Worm (Caenorhabditis elegans): ENCODE results near the gene F42A10.6.

The F42A10.6 gene

DNA sequence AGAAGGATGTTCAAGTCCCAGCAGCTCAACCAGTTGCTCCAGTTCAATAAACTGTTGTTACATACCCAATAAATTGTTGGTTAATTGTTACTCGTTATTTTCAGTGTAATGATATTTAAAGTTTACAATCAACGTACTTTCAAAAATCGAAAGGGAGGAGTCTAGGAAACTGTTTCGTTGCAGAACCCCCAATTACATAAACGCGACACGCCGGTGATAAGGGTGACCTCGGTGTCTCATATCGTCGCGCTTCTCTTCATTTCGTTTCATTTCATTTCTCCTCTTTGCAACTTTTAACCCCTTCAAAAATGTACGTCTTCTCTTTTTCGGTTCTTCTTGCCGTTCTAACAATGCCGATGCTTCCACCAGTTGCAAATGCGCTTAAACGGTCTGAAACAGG, 31.2 kb upstream of the F42A10.6 start, which contains the start of gene C23G10.2:
Gene C23G10.2 (plus strand): TSS at position 184 of the 400 bp plus-strand sequence.
- TF ChIP-seq scrt-1 (GFP tag; IDR thresholded peaks at IDR 0.05) (no peak), flt-1 (GFP tag; IDR thresholded peaks at IDR 0.05) (no peak), aly-1 (tag; optimal IDR thresholded peaks at IDR 0.05) (no peak), pes-1 (GFP tag; IDR thresholded peaks at IDR 0.05) (no peak), hmbx-1 (tag; optimal IDR thresholded peaks at IDR 0.05) (no peak), hmg-4 (GFP tag; optimal IDR thresholded peaks at IDR 0.05) (no peak), tra-4 (tag; optimal IDR thresholded peaks at IDR 0.05) (no peak), tbx-37 (GFP tag; conservative IDR thresholded peaks at IDR 0.05) (no peak), ceh-13 (GFP tag; optimal IDR thresholded peaks at IDR 0.05) (no peak), ama-1 (optimal IDR thresholded peaks at IDR 0.05) (no peak), ceh-36 (tag; optimal IDR thresholded peaks at IDR 0.05) (no peak), ets-7 (tag; optimal IDR thresholded peaks at IDR 0.05) (no peak)

ce11 chrIII:6207046-6207445, 30.4 kb upstream of the F42A10.6 start:
- TF ChIP-seq ceh-13 (GFP tag; optimal IDR thresholded peaks at IDR 0.05) (no peak), tra-4 (tag; optimal IDR thresholded peaks at IDR 0.05) (no peak), ceh-36 (tag; optimal IDR thresholded peaks at IDR 0.05) (no peak), ama-1 (optimal IDR thresholded peaks at IDR 0.05) (no peak), hmg-4 (GFP tag; optimal IDR thresholded peaks at IDR 0.05) (no peak), flt-1 (GFP tag; IDR thresholded peaks at IDR 0.05) (no peak), ets-7 (tag; optimal IDR thresholded peaks at IDR 0.05) (no peak)

DNA sequence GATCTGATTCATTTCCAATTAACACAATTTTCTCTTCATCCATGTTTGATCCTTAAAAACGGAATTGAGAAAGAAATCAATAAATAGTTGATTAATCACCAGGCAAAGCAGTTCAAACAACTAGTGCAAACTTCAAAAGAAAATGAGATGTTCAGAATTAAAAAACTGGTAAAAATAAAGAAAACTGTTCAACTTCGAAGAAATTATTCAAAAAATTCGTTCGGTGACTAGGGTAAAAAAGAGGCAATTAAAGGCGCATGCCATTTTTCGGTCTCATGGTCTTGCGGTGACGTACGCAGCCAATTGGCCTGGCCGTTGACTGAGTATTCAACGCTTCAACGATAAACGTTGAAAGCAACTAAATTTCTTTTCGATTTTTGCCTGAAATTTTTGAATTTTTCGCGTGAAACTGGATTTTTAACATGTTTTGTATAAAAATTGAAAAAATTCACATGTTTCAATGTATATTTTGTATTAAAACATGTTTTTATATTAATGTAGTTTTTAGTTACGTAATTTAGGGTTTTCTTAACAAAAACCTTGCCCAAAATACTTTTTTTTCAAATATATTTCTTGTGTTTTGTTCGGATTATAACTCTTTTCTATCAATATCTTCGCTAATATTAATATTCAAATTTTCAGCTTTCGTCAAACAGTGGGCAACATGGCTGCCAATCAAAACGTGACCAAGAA, 29.6 kb upstream of the F42A10.6 start, which contains the start of the genes sna-3 and rps-3:
Gene sna-3 (minus strand): TSS at position 51 of the 693 bp plus-strand sequence.
Gene rps-3 (plus strand): TSS at position 643 of the 693 bp plus-strand sequence.
- no peak for TF ChIP-seq B0310.2 (tag; optimal IDR thresholded peaks at IDR 0.05)
- TF ChIP-seq F13C5.2 (tag; optimal IDR thresholded peaks at IDR 0.05): peak; percentile 10

DNA sequence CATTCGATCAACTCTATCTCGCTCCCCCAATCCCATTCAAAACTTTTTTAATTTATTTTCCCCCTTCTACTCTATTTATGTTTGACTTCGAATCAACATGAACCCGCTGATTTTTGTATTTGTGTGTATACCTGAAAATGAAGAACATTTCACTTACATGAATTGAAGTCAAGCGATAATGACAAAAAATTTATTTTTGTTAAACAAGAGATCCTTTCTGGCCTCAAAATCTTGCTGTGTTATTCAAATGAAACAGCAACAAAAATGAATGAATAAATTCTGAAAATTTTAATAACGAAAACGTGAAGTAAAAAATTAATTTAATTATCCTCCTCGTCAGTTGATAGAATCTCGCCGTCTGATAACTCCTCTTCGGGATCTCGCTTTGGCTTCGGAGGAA, 25.8 kb upstream of the F42A10.6 start:
- TF ChIP-seq flt-1 (GFP tag; IDR thresholded peaks at IDR 0.05) (no peak), aly-1 (tag; optimal IDR thresholded peaks at IDR 0.05) (no peak), tbx-37 (GFP tag; conservative IDR thresholded peaks at IDR 0.05) (no peak), ama-1 (optimal IDR thresholded peaks at IDR 0.05) (no peak), tbx-11 (GFP tag; IDR thresholded peaks at IDR 0.05) (no peak), ceh-36 (tag; optimal IDR thresholded peaks at IDR 0.05) (no peak), scrt-1 (GFP tag; IDR thresholded peaks at IDR 0.05) (no peak), tra-4 (tag; optimal IDR thresholded peaks at IDR 0.05) (no peak), hmbx-1 (tag; optimal IDR thresholded peaks at IDR 0.05) (no peak), F13C5.2 (tag; optimal IDR thresholded peaks at IDR 0.05) (no peak), ceh-13 (GFP tag; optimal IDR thresholded peaks at IDR 0.05) (no peak)

DNA sequence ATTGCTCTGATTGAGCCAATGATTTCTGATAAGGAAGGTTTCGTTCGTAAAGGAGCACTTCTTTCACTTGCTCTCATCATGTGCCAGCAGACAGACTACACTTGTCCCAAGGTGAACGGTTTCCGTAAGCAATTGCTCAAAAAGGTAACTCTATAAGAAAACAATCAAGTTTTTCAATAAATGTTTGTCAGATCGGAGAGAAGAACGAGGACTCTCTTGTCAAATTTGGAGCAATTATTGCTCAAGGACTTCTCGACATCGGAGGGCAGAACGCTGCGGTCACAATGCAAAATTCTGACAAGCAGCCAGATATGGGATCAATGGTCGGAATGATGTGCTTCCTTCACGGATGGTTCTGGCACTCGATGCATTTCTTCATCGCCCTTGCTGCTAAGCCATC, 24.7 kb upstream of the F42A10.6 start:
- no peak for TF ChIP-seq ceh-13 (GFP tag; optimal IDR thresholded peaks at IDR 0.05)
- TF ChIP-seq ets-7 (tag; optimal IDR thresholded peaks at IDR 0.05): no peak
- TF ChIP-seq pes-1 (GFP tag; IDR thresholded peaks at IDR 0.05): no peak
- TF ChIP-seq scrt-1 (GFP tag; IDR thresholded peaks at IDR 0.05): no peak
- no peak for TF ChIP-seq tra-4 (tag; optimal IDR thresholded peaks at IDR 0.05)

- TF ChIP-seq ama-1 (optimal IDR thresholded peaks at IDR 0.05) (no peak), tbx-37 (GFP tag; conservative IDR thresholded peaks at IDR 0.05) (no peak), sea-1 (GFP tag; conservative IDR thresholded peaks at IDR 0.05) (no peak), ceh-13 (GFP tag; optimal IDR thresholded peaks at IDR 0.05) (no peak), B0310.2 (tag; optimal IDR thresholded peaks at IDR 0.05) (no peak), pes-1 (GFP tag; IDR thresholded peaks at IDR 0.05) (no peak), ets-7 (tag; optimal IDR thresholded peaks at IDR 0.05) (no peak), F13C5.2 (tag; optimal IDR thresholded peaks at IDR 0.05) (peak; percentile 2), hmg-4 (GFP tag; optimal IDR thresholded peaks at IDR 0.05) (no peak), tbx-11 (GFP tag; IDR thresholded peaks at IDR 0.05) (no peak), hmbx-1 (tag; optimal IDR thresholded peaks at IDR 0.05) (no peak), tra-4 (tag; optimal IDR thresholded peaks at IDR 0.05) (no peak), aly-1 (tag; optimal IDR thresholded peaks at IDR 0.05) (no peak), flt-1 (GFP tag; IDR thresholded peaks at IDR 0.05) (no peak), scrt-1 (GFP tag; IDR thresholded peaks at IDR 0.05) (0 out of 2 replicates have a peak, but pooled peaks have one; percentile 17), hnd-1 (tag; optimal IDR thresholded peaks at IDR 0.05) (no peak)
These were observed 21.9 kb upstream of the F42A10.6 start, which contains the start of the genes C23G10.7 and rpn-2 for ce11 chrIII:6198378-6199234. Gene C23G10.7 (minus strand): TSS chrIII:6198414. Gene rpn-2 (plus strand): TSS chrIII:6199184.

DNA sequence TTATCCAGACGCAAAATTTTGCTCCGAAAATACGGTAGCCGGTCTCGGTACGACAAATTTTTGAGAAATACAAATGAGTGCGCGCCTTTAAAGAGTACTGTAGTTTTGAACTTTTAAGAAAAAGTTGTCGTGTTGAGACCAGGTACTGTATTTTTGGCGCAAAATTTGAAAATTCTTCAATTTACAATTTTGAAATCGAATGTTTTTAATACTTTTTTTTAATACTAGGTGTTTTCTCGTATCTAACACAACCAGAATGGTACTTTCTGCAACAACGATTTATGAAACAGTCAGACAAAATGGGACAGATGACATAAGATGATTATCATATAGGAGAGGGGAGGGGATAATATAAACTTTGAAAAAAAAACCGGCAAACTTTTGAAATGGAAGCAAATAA, 19.1 kb upstream of the F42A10.6 start:
- no peak for TF ChIP-seq tra-4 (tag; optimal IDR thresholded peaks at IDR 0.05)
- TF ChIP-seq hmbx-1 (tag; optimal IDR thresholded peaks at IDR 0.05): no peak
- TF ChIP-seq pes-1 (GFP tag; IDR thresholded peaks at IDR 0.05): no peak
- no peak for TF ChIP-seq ets-7 (tag; optimal IDR thresholded peaks at IDR 0.05)
- TF ChIP-seq tbx-11 (GFP tag; IDR thresholded peaks at IDR 0.05): no peak
- TF ChIP-seq hnd-1 (tag; optimal IDR thresholded peaks at IDR 0.05): no peak
- TF ChIP-seq ceh-36 (tag; optimal IDR thresholded peaks at IDR 0.05): no peak
- no peak for TF ChIP-seq flt-1 (GFP tag; IDR thresholded peaks at IDR 0.05)
